Fruit fly (Drosophila melanogaster) whole organism, embryonic: ENCODE data around the gene CG11695.

Experiments
- ATbp ChIP-seq: fragments of 200-800 bp; sonication (Bioruptor generic); optimal IDR thresholded peaks from 2 replicates; lab custom pipeline; 2017; ENCODE audit warnings: missing biosample characterization, mild to moderate bottlenecking, missing genetic modification characterization, missing genetic modification reagents
- BEAF-32 ChIP-seq: fragments of 200-800 bp; sonication (Bioruptor generic); optimal IDR thresholded peaks from 3 replicates; lab custom pipeline; 2017; ENCODE audit warnings: missing biosample characterization, missing genetic modification characterization, mild to moderate bottlenecking, moderate library complexity, missing genetic modification reagents
- CG10147 ChIP-seq: fragments of 200-800 bp; sonication (Bioruptor generic); optimal IDR thresholded peaks from 2 replicates; lab custom pipeline; 2019; ENCODE audit warnings: missing biosample characterization, mild to moderate bottlenecking, missing genetic modification characterization, moderate library complexity
- CG12071 ChIP-seq: fragments of 200-800 bp; sonication (Bioruptor generic); optimal IDR thresholded peaks from 3 replicates; lab custom pipeline; 2018; ENCODE audit warnings: missing biosample characterization, mild to moderate bottlenecking, missing genetic modification characterization
- CG16813 ChIP-seq: fragments of 200-800 bp; sonication (Bioruptor generic); IDR thresholded peaks from 3 replicates; pipeline ENCODE4 v1.3.6; 2022; ENCODE audit warnings: missing biosample characterization, missing genetic modification characterization; ENCODE audit not compliant: partially characterized antibody
- CG17186 ChIP-seq: fragments of 200-800 bp; sonication (Bioruptor generic); optimal IDR thresholded peaks from 3 replicates; lab custom pipeline; 2017; ENCODE audit warnings: missing biosample characterization, missing genetic modification reagents, missing genetic modification characterization
- CG17361 ChIP-seq: fragments of 200-800 bp; sonication (Bioruptor generic); IDR thresholded peaks from 3 replicates; pipeline ENCODE4 v1.3.6; 2022; ENCODE audit warnings: missing biosample characterization, missing genetic modification characterization
- CG17802 ChIP-seq: fragments of 200-800 bp; sonication (Bioruptor generic); optimal IDR thresholded peaks from 2 replicates; lab custom pipeline; 2018; ENCODE audit warnings: missing biosample characterization, mild to moderate bottlenecking, missing genetic modification characterization, moderate library complexity
- CG17829 ChIP-seq: fragments of 200-800 bp; optimal IDR thresholded peaks from 2 replicates; lab custom pipeline; 2019; ENCODE audit warnings: missing biosample characterization, mild to moderate bottlenecking, missing genetic modification characterization, moderate library complexity
- CG30020 ChIP-seq: fragments of 200-800 bp; optimal IDR thresholded peaks from 2 replicates; lab custom pipeline; 2019; ENCODE audit warnings: missing biosample characterization, mild to moderate bottlenecking, missing genetic modification characterization, moderate library complexity
- CG3838 ChIP-seq: fragments of 200-800 bp; sonication (Bioruptor generic); optimal IDR thresholded peaks from 3 replicates; lab custom pipeline; 2016; ENCODE audit warnings: missing biosample characterization, missing genetic modification characterization
- CG42726 ChIP-seq: fragments of 200-800 bp; sonication (Bioruptor generic); IDR thresholded peaks from 2 replicates; pipeline ENCODE4 v1.3.6; 2022; ENCODE audit warnings: missing biosample characterization, missing genetic modification characterization; ENCODE audit not compliant: partially characterized antibody
- CG6683 ChIP-seq: fragments of 200-800 bp; sonication (Bioruptor generic); optimal IDR thresholded peaks from 2 replicates; lab custom pipeline; 2017; ENCODE audit warnings: missing biosample characterization, mild to moderate bottlenecking, missing genetic modification characterization, missing genetic modification reagents
- CG6689 ChIP-seq: fragments of 200-800 bp; sonication (Bioruptor generic); IDR thresholded peaks from 2 replicates; pipeline ENCODE4 v1.3.6; 2022; ENCODE audit warnings: missing biosample characterization, missing genetic modification characterization
- CG6765 ChIP-seq: fragments of 200-800 bp; sonication (Bioruptor generic); optimal IDR thresholded peaks from 3 replicates; lab custom pipeline; 2017; ENCODE audit warnings: missing biosample characterization, mild to moderate bottlenecking, missing genetic modification characterization
- CG7357 ChIP-seq: fragments of 200-800 bp; sonication (Bioruptor generic); IDR thresholded peaks from 3 replicates; pipeline ENCODE4 v1.3.6; 2022; ENCODE audit warnings: missing biosample characterization, missing genetic modification characterization
- Dip3 ChIP-seq: fragments of 200-800 bp; sonication (Bioruptor generic); optimal IDR thresholded peaks from 3 replicates; lab custom pipeline; 2016; ENCODE audit warnings: missing biosample characterization, missing genetic modification characterization
- Dll ChIP-seq: fragments of 200-800 bp; sonication (Bioruptor generic); IDR thresholded peaks from 4 replicates; pipeline ENCODE4 v1.3.6; 2022; ENCODE audit warnings: missing biosample characterization, missing genetic modification characterization; ENCODE audit not compliant: partially characterized antibody
- Dp ChIP-seq: fragments of 200-800 bp; sonication (Bioruptor generic); optimal IDR thresholded peaks from 2 replicates; lab custom pipeline; 2018; ENCODE audit warnings: missing biosample characterization, mild to moderate bottlenecking, missing genetic modification characterization, moderate library complexity
- Lim3 ChIP-seq: fragments of 200-800 bp; sonication (Bioruptor generic); IDR thresholded peaks from 2 replicates; pipeline ENCODE4 v1.3.6; 2022; ENCODE audit warnings: missing biosample characterization, missing genetic modification characterization
- Lpt ChIP-seq: fragments of >200 bp; optimal IDR thresholded peaks from 2 replicates; lab custom pipeline; 2018; ENCODE audit warnings: missing biosample characterization, missing genetic modification characterization
- Nf-YC ChIP-seq: fragments of 200-800 bp; optimal IDR thresholded peaks from 3 replicates; lab custom pipeline; 2019; ENCODE audit warnings: missing biosample characterization, mild to moderate bottlenecking, missing genetic modification characterization, moderate library complexity
- Opbp ChIP-seq: fragments of 200-800 bp; sonication (Bioruptor generic); IDR thresholded peaks from 3 replicates; pipeline ENCODE4 v1.3.6; 2022; ENCODE audit warnings: missing biosample characterization, missing genetic modification characterization; ENCODE audit not compliant: partially characterized antibody
- PHDP ChIP-seq: fragments of 200-800 bp; sonication (Bioruptor generic); optimal IDR thresholded peaks from 3 replicates; lab custom pipeline; 2018; ENCODE audit warnings: missing biosample characterization, mild to moderate bottlenecking, missing genetic modification characterization, moderate library complexity
- Rx ChIP-seq: fragments of 200-800 bp; sonication (Bioruptor generic); IDR thresholded peaks from 2 replicates; pipeline ENCODE4 v1.3.6; 2022; ENCODE audit warnings: missing biosample characterization, missing genetic modification characterization
- Scr ChIP-seq: fragments of 200-800 bp; sonication (Bioruptor generic); IDR thresholded peaks from 2 replicates; pipeline ENCODE4 v1.3.6; 2022; ENCODE audit warnings: missing biosample characterization, missing genetic modification characterization; ENCODE audit not compliant: partially characterized antibody
- Sin3A ChIP-seq: fragments of >200 bp; optimal IDR thresholded peaks from 2 replicates; lab custom pipeline; 2018
- Vsx1 ChIP-seq: fragments of 200-800 bp; sonication (Bioruptor generic); optimal IDR thresholded peaks from 2 replicates; lab custom pipeline; 2017; ENCODE audit warnings: missing biosample characterization, mild to moderate bottlenecking, missing genetic modification characterization, missing genetic modification reagents
- ab ChIP-seq: fragments of 200-800 bp; sonication (Bioruptor generic); optimal IDR thresholded peaks from 2 replicates; lab custom pipeline; 2016; ENCODE audit warnings: missing biosample characterization, missing genetic modification characterization
- al ChIP-seq: fragments of 200-800 bp; sonication (Bioruptor generic); IDR thresholded peaks from 2 replicates; pipeline ENCODE4 v1.3.6; 2022; ENCODE audit warnings: missing biosample characterization, missing genetic modification characterization
- amos ChIP-seq: fragments of 200-800 bp; sonication (Bioruptor generic); IDR thresholded peaks from 2 replicates; pipeline ENCODE4 v1.3.6; 2022; ENCODE audit warnings: missing biosample characterization, missing genetic modification characterization; ENCODE audit not compliant: partially characterized antibody
- bbx ChIP-seq: fragments of 200-800 bp; sonication (Bioruptor generic); IDR thresholded peaks from 2 replicates; pipeline ENCODE4 v1.3.6; 2022; ENCODE audit warnings: missing biosample characterization, missing genetic modification characterization; ENCODE audit not compliant: partially characterized antibody
- chinmo ChIP-seq: fragments of 200-800 bp; sonication (Bioruptor generic); IDR thresholded peaks from 4 replicates; pipeline ENCODE4 v1.3.6; 2022; ENCODE audit warnings: missing biosample characterization, missing genetic modification characterization; ENCODE audit not compliant: partially characterized antibody
- cwo ChIP-seq: fragments of 200-800 bp; sonication (Bioruptor generic); optimal IDR thresholded peaks from 3 replicates; lab custom pipeline; 2017; ENCODE audit warnings: missing biosample characterization, missing genetic modification characterization, mild to moderate bottlenecking, moderate library complexity, missing genetic modification reagents
- da ChIP-seq: fragments of 200-800 bp; sonication (Bioruptor generic); optimal IDR thresholded peaks from 2 replicates; lab custom pipeline; 2016; ENCODE audit warnings: missing biosample characterization, missing genetic modification characterization
- ewg ChIP-seq: fragments of 200-800 bp; sonication (Bioruptor generic); optimal IDR thresholded peaks from 3 replicates; lab custom pipeline; 2017; ENCODE audit warnings: mild to moderate bottlenecking, missing biosample characterization, missing genetic modification reagents, missing genetic modification characterization
- h ChIP-seq: fragments of >200 bp; optimal IDR thresholded peaks from 2 replicates; lab custom pipeline; 2017
- hbn ChIP-seq: fragments of 200-800 bp; sonication (Bioruptor generic); IDR thresholded peaks from 2 replicates; pipeline ENCODE4 v1.3.6; 2022; ENCODE audit warnings: missing biosample characterization, missing genetic modification characterization; ENCODE audit not compliant: partially characterized antibody
- mld ChIP-seq: fragments of 200-800 bp; sonication (Bioruptor generic); IDR thresholded peaks from 3 replicates; pipeline ENCODE4 v1.3.6; 2022; ENCODE audit warnings: missing biosample characterization, missing genetic modification characterization; ENCODE audit not compliant: partially characterized antibody
- nerfin-2 ChIP-seq: fragments of 200-800 bp; sonication (Bioruptor generic); IDR thresholded peaks from 2 replicates; pipeline ENCODE4 v1.3.6; 2022; ENCODE audit warnings: missing biosample characterization, missing genetic modification characterization; ENCODE audit not compliant: partially characterized antibody
- nmo ChIP-seq: fragments of 200-800 bp; sonication (Bioruptor generic); optimal IDR thresholded peaks from 2 replicates; lab custom pipeline; 2018; ENCODE audit warnings: missing biosample characterization, mild to moderate bottlenecking, missing genetic modification characterization, moderate library complexity
- pzg ChIP-seq: fragments of 200-800 bp; sonication (Bioruptor generic); optimal IDR thresholded peaks from 3 replicates; lab custom pipeline; 2018; ENCODE audit warnings: missing biosample characterization, mild to moderate bottlenecking, missing genetic modification characterization, moderate library complexity
- sens ChIP-seq: fragments of 200-800 bp; sonication (Bioruptor generic); peaks from one replicate; lab custom pipeline; 2016; ENCODE audit warnings: missing biosample characterization, missing genetic modification characterization
- sna ChIP-seq: fragments of 200-800 bp; sonication (Bioruptor generic); IDR thresholded peaks from 2 replicates; pipeline ENCODE4 v1.3.6; 2022; ENCODE audit warnings: missing biosample characterization, missing genetic modification characterization; ENCODE audit not compliant: partially characterized antibody
- stwl ChIP-seq: fragments of 200-800 bp; sonication (Bioruptor generic); optimal IDR thresholded peaks from 3 replicates; lab custom pipeline; 2018; ENCODE audit warnings: missing biosample characterization, mild to moderate bottlenecking, missing genetic modification characterization, moderate library complexity
- vnd ChIP-seq: fragments of 200-800 bp; sonication (Bioruptor generic); IDR thresholded peaks from 3 replicates; pipeline ENCODE4 v1.3.6; 2022; ENCODE audit warnings: missing biosample characterization, missing genetic modification characterization; ENCODE audit not compliant: partially characterized antibody
- wor ChIP-seq: fragments of 200-800 bp; sonication (Bioruptor generic); IDR thresholded peaks from 2 replicates; pipeline ENCODE4 v1.3.6; 2022; ENCODE audit warnings: missing biosample characterization, missing genetic modification characterization

CG11695 gene

dm6 chrX:11615652-11616495, 39.2 kb downstream of the CG11695 start, which contains the start of the genes RPA3 and Met (continued):
- TF ChIP-seq ewg (GFP tag; lab: Kevin White, UChicago) (no peak), CG17802 (peak; percentile 58), ATbp (no peak), wor (GFP tag; lab: Robert Waterston, UW) (no peak), da (GFP tag; lab: Kevin White, UChicago) (no peak), Sin3A (lab: Kevin White, UChicago) (no peak), CG30020 (tag; lab: Kevin White, UChicago) (peak; percentile 79), CG7357 (GFP tag; lab: Robert Waterston, UW) (peak; percentile 87), CG17186 (GFP tag; lab: Kevin White, UChicago) (no peak), nmo (GFP tag; lab: Kevin White, UChicago) (peak; percentile 38), Rx (no peak), CG16813 (GFP tag; lab: Robert Waterston, UW) (peak; percentile 60; the same call in 2 of the 3 replicates), cwo (GFP tag; lab: Kevin White, UChicago) (no peak), al (GFP tag; lab: Robert Waterston, UW) (no peak), CG3838 (no peak), Dip3 (no peak), Lim3 (GFP tag; lab: Robert Waterston, UW) (no peak), sens (GFP tag; lab: Kevin White, UChicago) (peak; percentile 54), CG42726 (0 out of 2 replicates have a peak, but pooled peaks have one; percentile 28), Dp (GFP tag; lab: Kevin White, UChicago) (peak; percentile 64), h (no peak), CG17829 (peak; percentile 29), pzg (GFP tag; lab: Kevin White, UChicago) (peak; percentile 30), CG6765 (GFP tag; lab: Kevin White, UChicago) (no peak), BEAF-32 (GFP tag; lab: Kevin White, UChicago) (peak; percentile 72), ab (GFP tag; lab: Kevin White, UChicago) (no peak), nerfin-2 (peak; percentile 68; the same call in 1 of the 2 replicates), stwl (tag; lab: Kevin White, UChicago) (peak; percentile 56), Vsx1 (no peak), sna (GFP tag; lab: Robert Waterston, UW) (peak; percentile 77), CG6689 (GFP tag; lab: Robert Waterston, UW) (no peak), Opbp (GFP tag; lab: Robert Waterston, UW) (peak; percentile 58; the same call in 1 of the 3 replicates), CG10147 (GFP tag; lab: Kevin White, UChicago) (no peak), hbn (GFP tag; lab: Robert Waterston, UW) (peak; percentile 42; the same call in 1 of the 2 replicates), chinmo (GFP tag; lab: Robert Waterston, UW) (0 out of 4 replicates have a peak, but pooled peaks have one; percentile 16), amos (GFP tag; lab: Robert Waterston, UW) (peak; percentile 64), Nf-YC (tag; lab: Kevin White, UChicago) (peak; percentile 14), bbx (GFP tag; lab: Robert Waterston, UW) (peak; percentile 76), CG12071 (no peak), CG17361 (GFP tag; lab: Robert Waterston, UW) (0 out of 3 replicates have a peak, but pooled peaks have one; percentile 29), Scr (GFP tag; lab: Robert Waterston, UW) (peak; percentile 77), PHDP (peak; percentile 6), mld (peak; percentile 61; the same call in 1 of the 3 replicates), CG6683 (no peak), Lpt (GFP tag; lab: Kevin White, UChicago) (no peak), vnd (GFP tag; lab: Robert Waterston, UW) (peak; percentile 65), Dll (GFP tag; lab: Robert Waterston, UW) (peak; percentile 81)
